Fruit fly (Drosophila melanogaster): ENCODE data around the gene CG44227.
A peak's percentile ranks its signal among the peaks of the same experiment; 100 is the strongest.

CG44227 gene

dm6 chr3R:8705323-8706097 lies 20.5 kb upstream of the CG44227 start:
- TF ChIP-seq noc (tag; optimal IDR thresholded peaks at IDR 0.05), result no peak

DNA sequence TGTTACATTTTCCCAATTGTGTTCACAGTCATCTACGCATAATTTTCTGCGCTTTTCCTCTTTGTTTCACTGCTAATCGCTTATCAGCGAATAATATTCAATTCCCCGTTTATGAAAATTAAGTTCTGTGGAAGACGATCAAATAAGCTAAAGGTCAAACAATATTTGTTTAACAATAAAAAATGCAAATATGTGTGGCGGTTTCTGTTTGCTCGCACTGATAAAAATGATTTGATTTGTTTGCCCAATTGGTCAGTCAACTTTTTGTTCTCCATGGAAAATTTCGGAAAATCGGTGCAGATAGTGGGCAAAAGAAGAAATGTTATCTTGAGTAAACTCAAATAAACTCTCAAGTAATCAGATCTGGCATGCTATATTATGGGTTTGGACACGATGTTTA lies 19.7 kb upstream of the CG44227 start:
- TF ChIP-seq noc (tag; optimal IDR thresholded peaks at IDR 0.05), result no peak

DNA sequence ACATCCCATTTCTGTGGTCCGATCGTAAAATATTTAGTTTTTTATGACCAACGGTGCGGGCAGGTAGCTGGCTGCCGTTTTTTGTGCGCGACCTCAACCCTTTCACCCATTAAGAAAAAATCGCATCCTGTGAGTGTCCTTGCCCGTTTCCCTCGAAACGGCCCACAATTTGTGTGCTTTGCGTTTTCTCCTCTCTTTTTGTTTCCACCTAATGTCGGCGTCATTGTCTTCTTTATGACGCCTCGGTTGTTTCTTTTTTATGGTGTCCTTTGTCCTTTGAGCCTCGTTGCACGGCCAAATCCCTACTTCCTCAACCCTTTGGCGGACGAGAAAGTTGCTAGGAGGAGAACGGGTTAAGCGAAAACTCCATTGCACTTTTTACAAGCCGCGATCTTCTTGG lies 16.2 kb upstream of the CG44227 start:
- TF ChIP-seq noc (tag; optimal IDR thresholded peaks at IDR 0.05), result no peak

- no peak for TF ChIP-seq noc (tag; optimal IDR thresholded peaks at IDR 0.05)
These were observed 15.7 kb upstream of the CG44227 start for dm6 chr3R:8700660-8701059.

dm6 chr3R:8699230-8699629 lies 14.3 kb upstream of the CG44227 start:
- TF ChIP-seq noc (tag; optimal IDR thresholded peaks at IDR 0.05), result no peak

DNA sequence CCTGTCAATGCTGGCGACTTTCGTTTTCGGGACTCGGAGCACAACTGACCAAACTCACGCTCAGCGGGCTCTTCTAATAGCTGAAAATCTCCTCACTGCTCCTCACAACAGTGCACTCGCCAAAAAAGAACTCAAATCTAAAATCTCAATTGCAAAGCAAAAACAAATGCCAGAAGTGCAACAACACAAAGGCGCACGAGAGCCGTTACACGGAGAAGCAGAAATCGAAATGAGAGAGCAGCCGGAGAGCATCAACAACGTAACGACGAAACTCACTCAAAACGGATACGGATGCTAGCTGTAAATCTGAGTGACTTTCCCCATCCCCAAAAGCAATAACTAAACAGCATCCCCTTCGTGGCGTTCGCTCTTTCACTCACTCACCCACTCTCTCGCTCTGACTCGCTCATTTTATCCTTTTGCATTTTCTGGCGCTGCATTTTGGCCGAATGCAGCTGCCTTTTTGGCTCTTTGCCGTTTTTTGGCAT lies 12.8 kb upstream of the CG44227 start, which contains the start of gene hb:
TSS of gene hb (minus strand) at position 51 of the 488 bp plus-strand sequence.
- no peak for TF ChIP-seq noc (tag; optimal IDR thresholded peaks at IDR 0.05)

- TF ChIP-seq noc (tag; optimal IDR thresholded peaks at IDR 0.05), result no peak
These were observed 9.3 kb upstream of the CG44227 start for dm6 chr3R:8694110-8694826.

DNA sequence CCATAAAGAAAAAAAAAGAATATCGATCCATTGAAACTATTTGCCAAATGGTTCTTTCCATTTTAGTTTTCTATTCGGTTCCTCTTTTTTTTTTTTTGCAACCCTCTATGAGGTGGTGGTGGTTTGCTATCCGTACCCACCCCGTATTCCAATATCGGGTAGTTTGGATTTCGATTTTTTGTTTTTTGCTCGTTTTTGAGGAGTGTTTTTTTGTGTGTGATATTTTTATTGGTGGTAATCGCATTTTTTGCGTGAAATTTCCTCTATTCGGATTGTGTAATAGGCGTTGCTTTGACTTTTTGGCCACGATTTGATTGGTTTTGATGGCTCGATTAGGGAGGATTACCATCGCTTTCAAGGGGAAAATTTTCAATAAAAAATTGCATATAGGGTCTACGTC lies 1.5 kb upstream of the CG44227 start:
- TF ChIP-seq noc (tag; optimal IDR thresholded peaks at IDR 0.05), result no peak

DNA sequence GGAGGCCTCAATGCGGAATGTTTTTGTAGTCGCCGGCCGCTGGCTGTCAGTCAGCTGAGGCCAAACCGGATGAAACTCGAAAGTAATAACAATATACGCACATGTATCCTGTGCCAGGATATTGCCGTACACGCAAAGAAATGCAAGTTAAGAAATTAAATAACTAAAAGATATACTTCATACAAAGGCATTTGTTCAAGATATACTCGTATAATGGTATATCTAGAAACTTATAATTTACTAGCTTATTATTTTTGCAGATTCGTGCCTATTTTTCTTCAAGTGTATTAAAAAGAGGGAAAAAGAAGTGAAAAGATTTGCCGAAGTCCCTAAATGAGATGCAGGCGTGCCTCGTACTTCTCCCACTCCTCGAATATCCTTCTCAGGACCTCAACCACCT lies 1.7 kb downstream of the CG44227 start:
- no peak for TF ChIP-seq noc (tag; optimal IDR thresholded peaks at IDR 0.05)

DNA sequence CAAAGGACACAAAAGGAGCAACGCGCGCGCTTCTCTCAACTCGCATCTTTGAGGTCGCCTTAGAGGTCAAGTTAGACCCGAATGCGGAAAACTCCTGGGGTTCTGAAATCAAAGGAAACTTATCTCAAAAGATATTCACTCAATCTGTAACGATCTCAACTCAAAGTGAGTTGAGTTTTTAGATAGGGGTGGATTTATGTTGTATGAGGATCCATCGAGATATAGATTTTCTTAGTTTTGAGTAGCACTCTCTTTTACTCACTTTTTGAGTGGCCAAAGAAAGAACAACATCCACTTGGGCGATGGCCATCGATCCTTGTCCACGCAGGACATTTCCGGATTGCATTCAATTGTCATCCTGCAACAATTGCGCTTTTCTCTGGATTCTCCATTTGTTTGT lies 4.4 kb downstream of the CG44227 start:
- TF ChIP-seq noc (tag; optimal IDR thresholded peaks at IDR 0.05), result no peak

DNA sequence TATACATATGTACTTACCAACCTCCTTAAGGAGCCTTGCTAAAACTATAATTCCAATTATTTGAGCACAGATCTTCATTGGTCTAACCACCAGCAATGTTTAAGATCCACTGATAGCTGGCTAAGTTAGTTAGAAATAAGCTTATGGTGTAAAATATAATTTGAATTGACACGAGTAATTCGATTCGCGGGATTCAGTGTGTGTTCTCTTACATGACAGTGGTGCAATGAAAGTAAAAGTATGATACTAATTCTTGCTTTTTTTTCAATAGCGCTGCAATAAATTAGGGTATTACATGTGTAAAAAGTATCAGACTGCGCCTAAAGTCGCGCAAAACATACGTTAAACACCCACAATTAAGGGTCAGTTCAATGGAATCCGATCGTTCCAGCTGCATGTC lies 5.0 kb downstream of the CG44227 start, which contains the start of gene CG33325:
TSS of gene CG33325 (minus strand) at position 101 of the 400 bp plus-strand sequence.
- no peak for TF ChIP-seq noc (tag; optimal IDR thresholded peaks at IDR 0.05)

DNA sequence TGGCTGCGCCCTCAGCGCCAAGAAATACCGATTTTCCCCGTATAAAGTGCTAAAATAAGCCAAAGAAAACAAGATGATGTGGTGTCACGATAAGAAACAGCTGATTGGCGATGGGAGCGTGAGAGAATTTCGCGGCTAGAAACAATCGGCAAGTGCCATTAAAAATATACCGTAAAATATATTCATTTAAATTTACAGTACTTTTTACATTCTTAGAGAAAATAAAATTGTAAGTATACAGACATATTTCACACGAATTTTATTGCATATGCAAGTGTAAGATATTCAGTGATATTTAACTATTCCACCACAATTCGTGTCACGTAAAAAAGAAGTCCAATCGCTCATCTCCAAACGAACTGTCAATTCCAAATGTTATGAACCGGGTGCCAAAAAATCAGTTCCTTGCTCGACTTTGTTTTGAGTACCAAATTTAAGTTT lies 8.4 kb downstream of the CG44227 start, which contains the start of the genes Unc50, CG11755 and CG8043:
TSS of gene Unc50 (minus strand) at position 54 of the 441 bp plus-strand sequence.
TSS of gene CG11755 (plus strand) at position 356 of the 441 bp plus-strand sequence.
TSS of gene CG8043 (plus strand) at position 356 of the 441 bp plus-strand sequence.
- TF ChIP-seq noc (tag; optimal IDR thresholded peaks at IDR 0.05), result peak; percentile 84

DNA sequence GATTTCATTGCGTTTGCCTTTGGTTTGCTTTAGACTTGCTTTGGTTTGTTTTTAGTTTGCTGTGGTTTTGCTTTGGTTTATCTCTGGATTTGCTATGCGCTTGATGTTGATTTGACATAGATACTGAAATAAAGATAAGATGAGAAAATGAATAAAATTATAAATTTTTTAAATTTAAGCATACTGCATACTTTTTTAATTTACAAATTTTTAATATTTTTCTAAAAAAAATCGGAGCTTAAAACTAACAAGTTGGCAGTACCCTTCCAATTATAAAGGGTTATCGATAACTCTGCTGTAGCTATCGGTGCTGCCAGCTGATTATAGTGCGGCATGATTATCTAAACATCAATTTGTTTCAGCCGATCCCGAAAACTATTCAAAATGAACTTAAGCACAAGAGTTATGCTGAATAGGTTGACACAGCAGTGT lies 11.2 kb downstream of the CG44227 start, which contains the start of gene mRpL19:
TSS of gene mRpL19 (plus strand) at position 307 of the 432 bp plus-strand sequence.
- peak; percentile 55 for TF ChIP-seq noc (tag; optimal IDR thresholded peaks at IDR 0.05)

DNA sequence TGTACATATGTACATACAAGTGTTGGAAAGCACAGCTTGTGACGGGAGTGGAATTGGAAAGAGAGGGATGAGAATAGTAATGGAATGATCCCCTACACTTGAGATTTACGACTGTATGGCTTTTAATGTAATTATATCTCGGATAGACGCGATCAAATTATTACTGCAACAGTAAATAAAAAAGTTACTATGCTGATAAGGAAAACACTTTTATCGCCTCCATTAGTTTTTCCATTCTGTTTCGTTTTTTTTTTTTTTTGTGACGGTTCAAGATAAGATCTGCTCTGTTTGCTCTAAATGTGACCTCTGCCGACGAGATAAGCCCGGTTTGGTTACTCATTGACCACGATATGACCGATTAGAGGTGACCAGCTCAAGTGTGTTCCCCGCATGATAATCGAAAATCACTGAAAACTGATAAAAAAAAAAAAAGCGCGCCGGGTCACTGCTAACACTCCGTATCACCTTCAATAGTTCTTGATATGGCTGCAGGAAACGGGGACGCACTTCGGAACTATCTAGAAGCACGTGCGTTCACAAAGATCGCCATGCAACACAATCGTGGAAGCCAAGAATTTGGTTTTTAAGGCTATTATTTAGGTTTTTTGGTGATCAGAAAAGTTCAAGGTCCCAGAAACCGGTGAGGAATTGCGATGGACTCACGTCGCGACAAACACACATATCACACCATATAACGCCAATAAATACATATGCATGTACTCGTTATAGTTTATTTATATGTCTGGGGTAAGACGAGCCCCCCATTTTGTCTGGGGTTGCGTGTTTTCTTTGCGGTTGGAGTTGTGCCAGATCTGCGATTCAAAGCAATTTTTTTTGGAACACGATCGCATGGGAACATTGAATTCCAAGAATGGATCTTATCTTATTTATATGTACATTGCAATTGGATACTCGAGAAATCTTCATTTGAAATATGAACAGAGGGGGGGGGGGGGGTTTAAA lies 14.2 kb downstream of the CG44227 start, which contains the start of gene p:
TSS of gene p (minus strand) at position 156 of the 963 bp plus-strand sequence.
- TF ChIP-seq noc (tag; optimal IDR thresholded peaks at IDR 0.05), result peak; percentile 56

DNA sequence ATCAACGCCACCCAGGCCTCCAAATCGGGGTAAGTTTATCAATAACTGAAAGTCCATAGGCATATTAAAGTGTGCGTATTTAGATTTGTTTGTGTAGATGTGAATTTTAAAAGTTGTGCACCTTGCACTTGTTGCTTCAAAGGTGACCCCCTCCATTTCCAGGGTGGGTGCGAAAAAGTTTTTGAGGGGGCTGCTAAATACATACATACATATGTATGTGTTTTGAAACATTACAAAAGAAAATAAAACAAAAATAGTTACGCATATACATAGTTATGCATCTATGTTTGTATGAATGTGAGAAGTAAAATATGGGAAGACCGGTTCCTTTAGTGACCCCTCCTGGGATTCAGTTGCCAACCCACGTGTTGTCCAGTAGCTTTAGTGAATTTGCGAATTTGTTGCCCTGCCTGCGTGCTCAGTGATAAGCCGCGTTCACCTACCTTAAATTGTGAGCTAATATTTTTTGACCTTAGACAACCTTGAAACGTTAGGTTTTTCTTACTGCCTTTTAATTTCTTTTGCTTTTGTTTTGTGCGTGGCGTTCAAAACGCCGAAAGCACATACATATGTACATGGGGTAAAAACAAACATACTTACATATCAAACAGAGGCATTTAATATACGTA lies 15.0 kb downstream of the CG44227 start:
- no peak for TF ChIP-seq noc (tag; optimal IDR thresholded peaks at IDR 0.05)
